Worm (Caenorhabditis elegans) whole organism, young adult: Measurements from ENCODE around the gene elt-6.

ENCODE experiments used
- B0019.2 ChIP-seq: fragments of 200-800 bp; sonication (Bioruptor generic); conservative IDR thresholded peaks from 2 replicates; pipeline ENCODE4 v1.3.6; 2022; ENCODE audit warnings: missing genetic modification reagents, missing genetic modification characterization, missing compliant biosample characterization
- B0261.1 ChIP-seq: sonication (generic microtip); optimal IDR thresholded peaks from 2 replicates; lab custom pipeline; 2016; ENCODE audit warnings: mild to moderate bottlenecking, missing genetic modification characterization, moderate library complexity, missing compliant biosample characterization
- F10E7.11 ChIP-seq: sonication (generic microtip); optimal IDR thresholded peaks from 2 replicates; lab custom pipeline; 2017; ENCODE audit warnings: mild to moderate bottlenecking, missing genetic modification characterization, moderate library complexity, missing compliant biosample characterization
- F33H1.4 ChIP-seq: fragments of 200-800 bp; sonication (Bioruptor generic); IDR thresholded peaks from 2 replicates; pipeline ENCODE4 v1.3.6; 2022; ENCODE audit warnings: missing genetic modification reagents, missing genetic modification characterization, missing compliant biosample characterization
- F37B4.10 ChIP-seq: fragments of 200-800 bp; sonication (Bioruptor generic); IDR thresholded peaks from 2 replicates; pipeline ENCODE4 v1.3.6; 2022; ENCODE audit warnings: missing genetic modification characterization, missing compliant biosample characterization
- F57A8.1 ChIP-seq: fragments of 200-800 bp; sonication (Bioruptor generic); optimal IDR thresholded peaks from 2 replicates; lab custom pipeline; 2018; ENCODE audit warnings: mild to moderate bottlenecking, missing genetic modification characterization, moderate library complexity, missing compliant biosample characterization
- T07F8.4 ChIP-seq: sonication (generic microtip); optimal IDR thresholded peaks from 2 replicates; lab custom pipeline; 2016; ENCODE audit warnings: mild to moderate bottlenecking, missing genetic modification characterization, moderate library complexity, missing compliant biosample characterization
- Y53F4B.3 ChIP-seq: fragments of 200-800 bp; sonication (Bioruptor generic); IDR thresholded peaks from 2 replicates; pipeline ENCODE4 v1.3.6; 2022; ENCODE audit warnings: missing genetic modification reagents, missing genetic modification characterization, missing compliant biosample characterization
- Y79H2A.3 ChIP-seq: fragments of 200-800 bp; sonication (Bioruptor generic); conservative IDR thresholded peaks from 2 replicates; pipeline ENCODE4 v1.3.6; 2022; ENCODE audit warnings: missing genetic modification reagents, missing genetic modification characterization, missing compliant biosample characterization
- akir-1 ChIP-seq: fragments of 200-800 bp; sonication (Bioruptor generic); optimal IDR thresholded peaks from 2 replicates; lab custom pipeline; 2018; ENCODE audit warnings: mild to moderate bottlenecking, missing genetic modification characterization, moderate library complexity, missing compliant biosample characterization
- athp-1 ChIP-seq: sonication (generic microtip); optimal IDR thresholded peaks from 2 replicates; lab custom pipeline; 2017; ENCODE audit warnings: mild to moderate bottlenecking, missing genetic modification characterization, missing compliant biosample characterization
- attf-5 ChIP-seq: fragments of 200-800 bp; sonication (Bioruptor generic); optimal IDR thresholded peaks from 2 replicates; lab custom pipeline; 2018; ENCODE audit warnings: mild to moderate bottlenecking, missing genetic modification characterization, missing compliant biosample characterization
- cebp-1 ChIP-seq, 2 experiments: fragments of 200-800 bp in 1 of 2; sonication (Bioruptor generic) in 1 of 2; sonication (generic microtip) in 1 of 2; IDR thresholded peaks in 1 of 2; optimal IDR thresholded peaks in 1 of 2; 2 replicates each; pipeline versions ENCODE4 v1.3.6 to Lab custom; 2017 to 2022; ENCODE audit warnings: missing compliant biosample characterization in 2 of 2, missing genetic modification characterization in 2 of 2, mild to moderate bottlenecking in 1 of 2, missing genetic modification reagents in 1 of 2, moderate library complexity in 1 of 2
- ceh-58 ChIP-seq: fragments of 200-800 bp; sonication (Bioruptor generic); IDR thresholded peaks from 2 replicates; pipeline ENCODE4 v1.3.6; 2022; ENCODE audit warnings: missing genetic modification characterization, missing compliant biosample characterization
- die-1 ChIP-seq: sonication (generic microtip); optimal IDR thresholded peaks from 2 replicates; lab custom pipeline; 2016; ENCODE audit warnings: missing genotype, mild to moderate bottlenecking, missing genetic modification characterization, missing compliant biosample characterization
- egrh-3 ChIP-seq: fragments of 200-800 bp; sonication (Bioruptor generic); IDR thresholded peaks from 2 replicates; pipeline ENCODE4 v1.3.6; 2022; ENCODE audit warnings: missing genetic modification reagents, missing genetic modification characterization, missing compliant biosample characterization
- ekl-4 ChIP-seq: fragments of 200-800 bp; sonication (Bioruptor generic); IDR thresholded peaks from 2 replicates; pipeline ENCODE4 v1.3.6; 2022; ENCODE audit warnings: missing genetic modification reagents, missing genetic modification characterization, missing compliant biosample characterization
- hlh-26 ChIP-seq: fragments of 200-800 bp; sonication (Bioruptor generic); conservative IDR thresholded peaks from 2 replicates; pipeline ENCODE4 v1.3.6; 2022; ENCODE audit warnings: missing genetic modification reagents, missing genetic modification characterization, missing compliant biosample characterization
- hmg-1.2 ChIP-seq: fragments of 200-800 bp; sonication (Bioruptor generic); IDR thresholded peaks from 2 replicates; pipeline ENCODE4 v1.3.6; 2022; ENCODE audit warnings: missing genetic modification reagents, missing genetic modification characterization, missing compliant biosample characterization
- hsf-1 ChIP-seq: fragments of 200-800 bp; sonication (Bioruptor generic); IDR thresholded peaks from 2 replicates; pipeline ENCODE4 v1.3.6; 2022; ENCODE audit warnings: missing genetic modification reagents, missing genetic modification characterization, missing compliant biosample characterization
- lin-40 ChIP-seq: sonication (generic microtip); optimal IDR thresholded peaks from 2 replicates; lab custom pipeline; 2016; ENCODE audit warnings: missing genetic modification characterization, mild to moderate bottlenecking, missing compliant biosample characterization, missing genotype, missing genetic modification reagents
- lin-54 ChIP-seq: fragments of 200-800 bp; sonication (Bioruptor generic); optimal IDR thresholded peaks from 2 replicates; lab custom pipeline; 2018; ENCODE audit warnings: mild to moderate bottlenecking, missing genetic modification characterization, missing compliant biosample characterization
- lir-1 ChIP-seq: fragments of 200-800 bp; sonication (Bioruptor generic); conservative IDR thresholded peaks from 2 replicates; pipeline ENCODE4 v1.3.6; 2022; ENCODE audit warnings: missing genetic modification reagents, missing genetic modification characterization, missing compliant biosample characterization
- lsy-27 ChIP-seq: sonication (generic microtip); optimal IDR thresholded peaks from 2 replicates; lab custom pipeline; 2017; ENCODE audit warnings: missing genetic modification characterization, mild to moderate bottlenecking, missing compliant biosample characterization, antibody characterized with exemption, missing genotype, borderline replicate concordance; ENCODE audit not compliant: insufficient read depth
- madf-10 ChIP-seq: sonication (generic microtip); optimal IDR thresholded peaks from 2 replicates; lab custom pipeline; 2016; ENCODE audit warnings: mild to moderate bottlenecking, missing genetic modification characterization, missing compliant biosample characterization
- madf-6 ChIP-seq: fragments of 200-800 bp; sonication (Bioruptor generic); IDR thresholded peaks from 2 replicates; pipeline ENCODE4 v1.3.6; 2022; ENCODE audit warnings: missing genetic modification reagents, missing genetic modification characterization, missing compliant biosample characterization
- nfya-1 ChIP-seq: sonication (generic microtip); optimal IDR thresholded peaks from 2 replicates; lab custom pipeline; 2017; ENCODE audit warnings: antibody characterized with exemption, missing compliant biosample characterization, missing genetic modification characterization, borderline replicate concordance; ENCODE audit not compliant: insufficient read depth
- nfyb-1 ChIP-seq: fragments of 200-800 bp; sonication (Bioruptor generic); IDR thresholded peaks from 2 replicates; pipeline ENCODE4 v1.3.6; 2022; ENCODE audit warnings: missing genetic modification reagents, missing genetic modification characterization, missing compliant biosample characterization
- nhr-120 ChIP-seq: fragments of 200-800 bp; sonication (Bioruptor generic); IDR thresholded peaks from 2 replicates; pipeline ENCODE4 v1.3.6; 2022; ENCODE audit warnings: missing genetic modification characterization, missing compliant biosample characterization
- repo-1 ChIP-seq: sonication (generic microtip); optimal IDR thresholded peaks from 2 replicates; lab custom pipeline; 2017; ENCODE audit warnings: mild to moderate bottlenecking, missing genetic modification characterization, missing compliant biosample characterization
- tbp1 ChIP-seq: fragments of 200-800 bp; sonication (Bioruptor generic); optimal IDR thresholded peaks from 2 replicates; lab custom pipeline; 2018; ENCODE audit warnings: mild to moderate bottlenecking, missing genetic modification characterization, missing compliant biosample characterization
- tlf-1 ChIP-seq: fragments of 200-800 bp; sonication (Bioruptor generic); optimal IDR thresholded peaks from 2 replicates; lab custom pipeline; 2018; ENCODE audit warnings: mild to moderate bottlenecking, missing genetic modification characterization, missing compliant biosample characterization
- zfh-2 ChIP-seq: fragments of 200-800 bp; sonication (Bioruptor generic); conservative IDR thresholded peaks from 2 replicates; pipeline ENCODE4 v1.3.6; 2022; ENCODE audit warnings: missing genetic modification reagents, missing genetic modification characterization, missing compliant biosample characterization
- ztf-18 ChIP-seq: sonication (generic microtip); optimal IDR thresholded peaks from 2 replicates; lab custom pipeline; 2016; ENCODE audit warnings: missing genotype, mild to moderate bottlenecking, missing genetic modification characterization, missing compliant biosample characterization
- ztf-22 ChIP-seq: fragments of 200-800 bp; sonication (Bioruptor generic); optimal IDR thresholded peaks from 2 replicates; lab custom pipeline; 2018; ENCODE audit warnings: mild to moderate bottlenecking, missing genetic modification characterization, moderate library complexity, missing compliant biosample characterization
- ztf-3 ChIP-seq: fragments of 200-800 bp; sonication (Bioruptor generic); optimal IDR thresholded peaks from 2 replicates; lab custom pipeline; 2018; ENCODE audit warnings: mild to moderate bottlenecking, missing genetic modification characterization, missing compliant biosample characterization

Gene elt-6

ce11 chrIV:1895024-1895423 is 22.8 kb upstream of the elt-6 start:
- TF ChIP-seq lin-54 = no peak
- TF ChIP-seq F37B4.10 (GFP tag; lab: Robert Waterston, UW) = no peak
- TF ChIP-seq ceh-58 (GFP tag; lab: Robert Waterston, UW) = no peak
- TF ChIP-seq repo-1 (tag; lab: Kevin White, UChicago) = no peak
- TF ChIP-seq die-1 (tag; lab: Kevin White, UChicago) = no peak
- no peak for TF ChIP-seq ztf-18 (tag; lab: Kevin White, UChicago)
- TF ChIP-seq F57A8.1 (GFP tag; lab: Kevin White, UChicago) = no peak
- no peak for TF ChIP-seq lin-40
- no peak for TF ChIP-seq lir-1 (GFP tag; lab: Robert Waterston, UW)
- no peak for TF ChIP-seq tlf-1 (GFP tag; lab: Kevin White, UChicago)
- TF ChIP-seq akir-1 = no peak

- TF ChIP-seq hlh-26 (GFP tag; lab: Robert Waterston, UW) (no peak), zfh-2 (peak; percentile 55), ekl-4 (0 out of 2 replicates have a peak, but pooled peaks have one; percentile 44)
Observed at ce11 chrIV:1896145-1896544, 21.6 kb upstream of the elt-6 start.

- TF ChIP-seq nhr-120 (GFP tag; lab: Robert Waterston, UW) = no peak
- TF ChIP-seq egrh-3 (GFP tag; lab: Robert Waterston, UW) = peak; percentile 12; the same call in 1 of the 2 replicates
Observed at ce11 chrIV:1900971-1901370, 16.8 kb upstream of the elt-6 start.

- TF ChIP-seq B0019.2 (GFP tag; lab: Robert Waterston, UW) (no peak), hsf-1 (no peak), ztf-22 (GFP tag; lab: Kevin White, UChicago) (no peak), attf-5 (GFP tag; lab: Kevin White, UChicago) (no peak), athp-1 (tag; lab: Kevin White, UChicago) (no peak), cebp-1 (GFP tag; IDR thresholded peaks at IDR 0.05; lab: Robert Waterston, UW) (no peak), cebp-1 (tag; optimal IDR thresholded peaks at IDR 0.05; lab: Kevin White, UChicago) (no peak), nfya-1 (tag; lab: Kevin White, UChicago) (no peak), Y79H2A.3 (GFP tag; lab: Robert Waterston, UW) (no peak), lsy-27 (tag; lab: Kevin White, UChicago) (no peak), T07F8.4 (no peak), tbp1 (GFP tag; lab: Kevin White, UChicago) (no peak), madf-6 (GFP tag; lab: Robert Waterston, UW) (no peak), madf-10 (tag; lab: Kevin White, UChicago) (no peak), ceh-58 (GFP tag; lab: Robert Waterston, UW) (no peak), ztf-3 (no peak)
- TF ChIP-seq, all 124 proteins: peak for 0
Observed at ce11 chrIV:1902022-1902421, 15.8 kb upstream of the elt-6 start, which contains the start of gene egl-18. egl-18 (plus strand) TSS chrIV:1902322.

DNA sequence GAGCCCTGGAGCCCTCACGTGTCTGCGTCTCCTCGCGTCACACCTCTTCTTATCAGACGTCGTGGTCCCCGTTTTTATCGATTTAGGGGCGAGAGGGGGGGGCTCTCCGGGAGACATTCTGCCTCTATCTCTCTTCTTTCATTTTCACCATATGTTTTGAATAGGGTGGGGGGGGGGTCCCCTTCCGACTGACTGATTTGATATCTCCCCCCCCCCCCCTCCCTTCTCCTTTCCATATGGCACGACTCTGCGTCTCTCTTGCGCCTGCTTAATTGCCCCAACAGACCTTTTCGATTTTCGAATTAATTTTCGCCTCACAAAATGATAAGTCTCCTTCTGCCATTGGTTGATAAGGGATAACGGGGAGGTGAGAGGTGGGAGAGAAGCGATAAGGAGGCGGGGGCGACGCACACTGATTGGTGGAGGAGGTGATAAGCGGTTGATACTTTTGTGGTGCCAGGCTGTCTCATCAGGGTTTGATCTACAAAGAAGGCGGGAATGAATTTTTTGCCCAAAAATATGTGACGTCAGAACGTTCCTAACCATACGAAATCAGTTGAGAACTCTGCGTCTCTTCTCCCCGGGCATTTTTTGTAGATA is 13.6 kb upstream of the elt-6 start:
- TF ChIP-seq egrh-3 (GFP tag; lab: Robert Waterston, UW) = peak; percentile 60; the same call in 1 of the 2 replicates
- TF ChIP-seq F10E7.11 (tag; lab: Kevin White, UChicago) = no peak
- TF ChIP-seq F33H1.4 (GFP tag; lab: Robert Waterston, UW) = no peak
- TF ChIP-seq B0261.1 = no peak
- no peak for TF ChIP-seq Y53F4B.3 (GFP tag; lab: Robert Waterston, UW)
- TF ChIP-seq athp-1 (tag; lab: Kevin White, UChicago) = no peak
- peak; percentile 82 for TF ChIP-seq zfh-2
- TF ChIP-seq ceh-58 (GFP tag; lab: Robert Waterston, UW) = no peak
- TF ChIP-seq hmg-1.2 = peak; percentile 45; the same call in 1 of the 2 replicates
- no peak for TF ChIP-seq akir-1
- peak; percentile 98 for TF ChIP-seq nfyb-1 (GFP tag; lab: Robert Waterston, UW)
- no peak for TF ChIP-seq F57A8.1 (GFP tag; lab: Kevin White, UChicago)
